Worm (Caenorhabditis elegans) whole organism, L4 larva: Measurements from ENCODE around the gene tsr-1.

Experiments
- F37D6.2 ChIP-seq: sonication (generic microtip); optimal IDR thresholded peaks from 2 replicates; lab custom pipeline; 2016; ENCODE audit warnings: mild to moderate bottlenecking, missing genetic modification characterization, missing compliant biosample characterization
- F49E8.2 ChIP-seq: sonication (generic microtip); optimal IDR thresholded peaks from 2 replicates; lab custom pipeline; 2016; ENCODE audit warnings: missing compliant biosample characterization, mild to moderate bottlenecking, missing genetic modification characterization, borderline replicate concordance
- R02D3.7 ChIP-seq: fragments of 150-350 bp; sonication (generic microtip); optimal IDR thresholded peaks from 3 replicates; lab custom pipeline; 2014; ENCODE audit warnings: missing biosample characterization, missing genetic modification characterization
- Y105C5A.15 ChIP-seq: fragments of 200-800 bp; sonication (Bioruptor generic); IDR thresholded peaks from 2 replicates; pipeline ENCODE4 v1.3.6; 2022; ENCODE audit warnings: missing genetic modification characterization, missing compliant biosample characterization
- Y48G9A.11 ChIP-seq: fragments of 200-800 bp; sonication (Bioruptor generic); IDR thresholded peaks from 2 replicates; pipeline ENCODE4 v1.3.6; 2022; ENCODE audit warnings: missing genetic modification reagents, missing genetic modification characterization, missing compliant biosample characterization
- Y5F2A.4 ChIP-seq: fragments of 200-800 bp; sonication (Bioruptor generic); optimal IDR thresholded peaks from 2 replicates; lab custom pipeline; 2018; ENCODE audit warnings: mild to moderate bottlenecking, missing genetic modification characterization, missing compliant biosample characterization
- aly-2 ChIP-seq: sonication (generic microtip); optimal IDR thresholded peaks from 2 replicates; lab custom pipeline; 2018; ENCODE audit warnings: missing biosample characterization, missing genetic modification characterization
- attf-4 ChIP-seq: sonication (generic microtip); optimal IDR thresholded peaks from 3 replicates; lab custom pipeline; 2017; ENCODE audit warnings: missing biosample characterization, missing genetic modification characterization
- ceh-20 ChIP-seq: fragments of 200-800 bp; sonication (Bioruptor generic); IDR thresholded peaks from 2 replicates; pipeline ENCODE4 v1.3.6; 2022; ENCODE audit warnings: missing genetic modification reagents, missing genetic modification characterization, missing compliant biosample characterization
- ceh-28 ChIP-seq: fragments of 150-350 bp; optimal IDR thresholded peaks from 2 replicates; lab custom pipeline; 2014; ENCODE audit warnings: missing biosample characterization, missing genetic modification reagents, missing genetic modification characterization
- ceh-44 ChIP-seq: fragments of 200-800 bp; sonication (Bioruptor generic); IDR thresholded peaks from 2 replicates; pipeline ENCODE4 v1.3.6; 2022; ENCODE audit warnings: missing genetic modification reagents, missing genetic modification characterization, missing compliant biosample characterization
- ceh-82 ChIP-seq: sonication (generic microtip); optimal IDR thresholded peaks from 2 replicates; lab custom pipeline; 2017; ENCODE audit warnings: missing biosample characterization, missing genetic modification characterization
- ces-1 ChIP-seq: fragments of 150-350 bp; sonication (generic microtip); optimal IDR thresholded peaks from 4 replicates; lab custom pipeline; 2014; ENCODE audit warnings: missing biosample characterization, missing genetic modification reagents, missing genetic modification characterization
- cey-2 ChIP-seq: sonication (generic microtip); optimal IDR thresholded peaks from 3 replicates; lab custom pipeline; 2017; ENCODE audit warnings: missing genetic modification characterization, mild to moderate bottlenecking, missing compliant biosample characterization, antibody characterized with exemption, borderline replicate concordance; ENCODE audit not compliant: insufficient read depth
- ctbp-1 ChIP-seq: fragments of 200-800 bp; sonication (Bioruptor generic); IDR thresholded peaks from 2 replicates; pipeline ENCODE4 v1.3.6; 2022; ENCODE audit warnings: missing genetic modification reagents, missing genetic modification characterization, missing compliant biosample characterization
- daf-12 ChIP-seq: fragments of 150-350 bp; optimal IDR thresholded peaks from 2 replicates; lab custom pipeline; 2014; ENCODE audit warnings: missing biosample characterization, missing genetic modification reagents, missing genetic modification characterization
- daf-19 ChIP-seq: fragments of 200-800 bp; sonication (Bioruptor generic); conservative IDR thresholded peaks from 2 replicates; pipeline ENCODE4 v1.3.6; 2022; ENCODE audit warnings: missing genetic modification characterization, missing compliant biosample characterization
- dmd-9 ChIP-seq: fragments of 200-800 bp; sonication (Bioruptor generic); IDR thresholded peaks from 2 replicates; pipeline ENCODE4 v1.3.6; 2022; ENCODE audit warnings: missing genetic modification reagents, missing genetic modification characterization, missing compliant biosample characterization
- dpl-1 ChIP-seq: fragments of 150-350 bp; optimal IDR thresholded peaks from 2 replicates; lab custom pipeline; 2014; ENCODE audit warnings: missing biosample characterization, missing genetic modification reagents, missing genetic modification characterization
- duxl-1 ChIP-seq: sonication (generic microtip); optimal IDR thresholded peaks from 2 replicates; lab custom pipeline; 2016; ENCODE audit warnings: mild to moderate bottlenecking, missing genetic modification characterization, moderate library complexity, missing compliant biosample characterization; ENCODE audit not compliant: poor library complexity
- dve-1 ChIP-seq: sonication (generic microtip); optimal IDR thresholded peaks from 2 replicates; lab custom pipeline; 2017; ENCODE audit warnings: antibody characterized with exemption, mild to moderate bottlenecking, missing genetic modification characterization, missing compliant biosample characterization; ENCODE audit not compliant: insufficient read depth
- egl-43 ChIP-seq: fragments of 200-800 bp; sonication (Bioruptor generic); IDR thresholded peaks from 2 replicates; pipeline ENCODE4 v1.3.6; 2022; ENCODE audit warnings: missing genetic modification reagents, missing genetic modification characterization, missing compliant biosample characterization
- fkh-10 ChIP-seq: fragments of 150-350 bp; optimal IDR thresholded peaks from 2 replicates; lab custom pipeline; 2014; ENCODE audit warnings: missing biosample characterization, missing genetic modification reagents, missing genetic modification characterization
- fos-1 ChIP-seq: fragments of 150-350 bp; optimal IDR thresholded peaks from 2 replicates; lab custom pipeline; 2014; ENCODE audit warnings: missing biosample characterization, missing genetic modification characterization
- hif-1 ChIP-seq, 2 experiments: sonication (generic microtip); optimal IDR thresholded peaks; 2 replicates each; lab custom pipeline; 2016 to 2017; ENCODE audit warnings: missing compliant biosample characterization in 2 of 2, missing genetic modification characterization in 2 of 2, missing genetic modification reagents in 2 of 2, missing genotype in 2 of 2, mild to moderate bottlenecking in 1 of 2
- hmg-1.1 ChIP-seq: fragments of 200-800 bp; sonication (Bioruptor generic); IDR thresholded peaks from 2 replicates; pipeline ENCODE4 v1.3.6; 2022; ENCODE audit warnings: missing genetic modification reagents, missing genetic modification characterization, missing compliant biosample characterization
- jun-1 ChIP-seq: fragments of 150-350 bp; optimal IDR thresholded peaks from 2 replicates; lab custom pipeline; 2014; ENCODE audit warnings: missing biosample characterization, missing genetic modification reagents, missing genetic modification characterization
- lim-7 ChIP-seq: fragments of 200-800 bp; sonication (Bioruptor generic); IDR thresholded peaks from 2 replicates; pipeline ENCODE4 v1.3.6; 2022; ENCODE audit warnings: missing genetic modification characterization, missing compliant biosample characterization
- lin-1 ChIP-seq: fragments of 200-800 bp; sonication (Bioruptor generic); IDR thresholded peaks from 2 replicates; pipeline ENCODE4 v1.3.6; 2022; ENCODE audit warnings: missing genetic modification reagents, missing genetic modification characterization, missing compliant biosample characterization
- lin-15B ChIP-seq: fragments of 150-350 bp; sonication (generic microtip); optimal IDR thresholded peaks from 3 replicates; lab custom pipeline; 2014; ENCODE audit warnings: missing biosample characterization, missing genetic modification characterization
- lin-38 ChIP-seq: fragments of 200-800 bp; sonication (Bioruptor generic); IDR thresholded peaks from 2 replicates; pipeline ENCODE4 v1.3.6; 2022; ENCODE audit warnings: missing genetic modification reagents, missing genetic modification characterization, missing compliant biosample characterization
- madf-9 ChIP-seq: fragments of 200-800 bp; sonication (Bioruptor generic); conservative IDR thresholded peaks from 2 replicates; pipeline ENCODE4 v1.3.6; 2022; ENCODE audit warnings: missing genetic modification reagents, missing genetic modification characterization, missing compliant biosample characterization
- mdt-29 ChIP-seq: fragments of 200-800 bp; sonication (Bioruptor generic); IDR thresholded peaks from 2 replicates; pipeline ENCODE4 v1.3.6; 2022; ENCODE audit warnings: missing genetic modification reagents, missing genetic modification characterization, missing compliant biosample characterization
- mxl-2 ChIP-seq: fragments of 200-800 bp; sonication (Bioruptor generic); conservative IDR thresholded peaks from 2 replicates; pipeline ENCODE4 v1.3.6; 2022; ENCODE audit warnings: missing genetic modification reagents, missing genetic modification characterization, missing compliant biosample characterization
- mxl-3 ChIP-seq: fragments of 200-800 bp; sonication (Bioruptor generic); optimal IDR thresholded peaks from 2 replicates; lab custom pipeline; 2018; ENCODE audit warnings: mild to moderate bottlenecking, missing genetic modification characterization, missing compliant biosample characterization
- nhr-111 ChIP-seq: fragments of 200-800 bp; sonication (Bioruptor generic); optimal IDR thresholded peaks from 2 replicates; lab custom pipeline; 2018; ENCODE audit warnings: mild to moderate bottlenecking, missing genetic modification characterization, missing compliant biosample characterization
- nhr-237 ChIP-seq: sonication (generic microtip); optimal IDR thresholded peaks from 2 replicates; lab custom pipeline; 2017; ENCODE audit warnings: missing biosample characterization, missing genetic modification characterization
- nhr-28 ChIP-seq: fragments of 150-350 bp; optimal IDR thresholded peaks from 2 replicates; lab custom pipeline; 2014; ENCODE audit warnings: missing biosample characterization, missing genetic modification characterization
- nhr-6 ChIP-seq: fragments of 150-350 bp; optimal IDR thresholded peaks from 2 replicates; lab custom pipeline; 2014; ENCODE audit warnings: missing biosample characterization, missing genetic modification characterization
- nhr-76 ChIP-seq: fragments of 150-350 bp; optimal IDR thresholded peaks from 2 replicates; lab custom pipeline; 2014; ENCODE audit warnings: missing biosample characterization, missing genetic modification characterization
- pha-4 ChIP-seq, 2 experiments: fragments of 150-350 bp in 1 of 2; fragments of 200-800 bp in 1 of 2; sonication (Bioruptor generic) in 1 of 2; IDR thresholded peaks in 1 of 2; optimal IDR thresholded peaks in 1 of 2; 2 replicates each; pipeline versions ENCODE4 v1.3.6 to Lab custom; 2014 to 2022; ENCODE audit warnings: missing genetic modification characterization in 2 of 2, missing genetic modification reagents in 2 of 2, missing biosample characterization in 1 of 2, missing compliant biosample characterization in 1 of 2
- sdz-12 ChIP-seq: fragments of 200-800 bp; sonication (Bioruptor generic); optimal IDR thresholded peaks from 2 replicates; lab custom pipeline; 2018; ENCODE audit warnings: mild to moderate bottlenecking, missing genetic modification characterization, missing compliant biosample characterization
- set-16 ChIP-seq: fragments of 200-800 bp; sonication (Bioruptor generic); IDR thresholded peaks from 2 replicates; pipeline ENCODE4 v1.3.6; 2022; ENCODE audit warnings: missing genetic modification reagents, missing genetic modification characterization, missing compliant biosample characterization
- skn-1 ChIP-seq: fragments of 150-350 bp; optimal IDR thresholded peaks from 2 replicates; lab custom pipeline; 2014; ENCODE audit warnings: missing biosample characterization, missing genetic modification characterization
- snpc-1.2 ChIP-seq: fragments of 200-800 bp; sonication (Bioruptor generic); IDR thresholded peaks from 2 replicates; pipeline ENCODE4 v1.3.6; 2022; ENCODE audit warnings: missing genetic modification reagents, missing genetic modification characterization, missing compliant biosample characterization
- unc-130 ChIP-seq: sonication (generic microtip); optimal IDR thresholded peaks from 2 replicates; lab custom pipeline; 2016; ENCODE audit warnings: missing genetic modification reagents, missing genetic modification characterization, missing compliant biosample characterization
- vab-7 ChIP-seq: fragments of 200-800 bp; sonication (Bioruptor generic); IDR thresholded peaks from 2 replicates; pipeline ENCODE4 v1.3.6; 2022; ENCODE audit warnings: missing genetic modification reagents, missing genetic modification characterization, missing compliant biosample characterization
- zfp-2 ChIP-seq: sonication (generic microtip); optimal IDR thresholded peaks from 2 replicates; lab custom pipeline; 2016; ENCODE audit warnings: mild to moderate bottlenecking, missing genetic modification characterization, missing compliant biosample characterization
- zip-11 ChIP-seq: fragments of 200-800 bp; sonication (Bioruptor generic); IDR thresholded peaks from 2 replicates; pipeline ENCODE4 v1.3.6; 2022; ENCODE audit warnings: missing genetic modification characterization, missing compliant biosample characterization
- zip-2 ChIP-seq: fragments of 150-350 bp; optimal IDR thresholded peaks from 2 replicates; lab custom pipeline; 2014; ENCODE audit warnings: missing biosample characterization, missing genetic modification characterization
- ztf-11 ChIP-seq: fragments of 150-350 bp; optimal IDR thresholded peaks from 2 replicates; lab custom pipeline; 2014; ENCODE audit warnings: missing biosample characterization, missing genetic modification characterization

Gene tsr-1

DNA sequence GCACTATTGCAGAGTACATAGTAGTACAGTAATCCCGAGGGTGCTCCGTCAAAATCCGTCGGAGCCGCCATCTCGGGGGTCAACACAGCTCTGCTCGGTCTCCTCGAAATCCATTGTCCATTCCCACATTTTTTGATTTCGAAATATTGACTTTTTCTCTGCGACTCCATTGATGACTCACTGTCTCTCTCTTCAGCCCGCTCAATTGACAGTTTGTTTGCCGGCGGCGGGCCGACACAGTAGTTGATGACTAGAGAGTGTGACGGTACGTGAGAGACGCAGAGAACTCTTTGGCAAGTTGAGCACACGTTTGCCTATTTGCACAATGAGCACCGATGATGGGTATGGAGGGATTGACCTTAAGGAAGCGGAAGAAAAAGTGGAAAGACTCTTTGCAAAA, 18.3 kb downstream of the tsr-1 start (continued):
- TF ChIP-seq mdt-29 (GFP tag; lab: Robert Waterston, UW) (no peak), hmg-1.1 (GFP tag; lab: Robert Waterston, UW) (no peak; the same call in 1 of the 2 replicates), pha-4 (GFP tag; IDR thresholded peaks at IDR 0.05; lab: Robert Waterston, UW) (no peak; the same call in 1 of the 2 replicates), pha-4 (tag; optimal IDR thresholded peaks at IDR 0.05; lab: Kevin White, UChicago) (peak; percentile 34), cey-2 (tag; lab: Kevin White, UChicago) (no peak), daf-12 (tag; lab: Kevin White, UChicago) (no peak), mxl-3 (GFP tag; lab: Kevin White, UChicago) (peak; percentile 28), set-16 (GFP tag; lab: Robert Waterston, UW) (no peak; the same call in 1 of the 2 replicates), nhr-111 (GFP tag; lab: Kevin White, UChicago) (no peak), zip-11 (GFP tag; lab: Robert Waterston, UW) (no peak), mxl-2 (no peak), vab-7 (no peak), snpc-1.2 (no peak), ceh-20 (GFP tag; lab: Robert Waterston, UW) (no peak), Y5F2A.4 (no peak), hif-1 (tag; optimal IDR thresholded peaks at IDR 0.05; lab: Kevin White, UChicago) (no peak), unc-130 (GFP tag; lab: Kevin White, UChicago) (no peak), nhr-28 (peak; percentile 87), ctbp-1 (GFP tag; lab: Robert Waterston, UW) (no peak), ceh-44 (GFP tag; lab: Robert Waterston, UW) (no peak), skn-1 (tag; lab: Kevin White, UChicago) (no peak), ztf-11 (tag; lab: Kevin White, UChicago) (no peak), ceh-28 (tag; lab: Kevin White, UChicago) (no peak), zfp-2 (tag; lab: Kevin White, UChicago) (no peak), Y48G9A.11 (GFP tag; lab: Robert Waterston, UW) (no peak), aly-2 (no peak), ces-1 (GFP tag; lab: Kevin White, UChicago) (no peak), dmd-9 (GFP tag; lab: Robert Waterston, UW) (no peak), nhr-6 (peak; percentile 60), F49E8.2 (tag; lab: Kevin White, UChicago) (no peak), nhr-76 (tag; lab: Kevin White, UChicago) (no peak), egl-43 (GFP tag; lab: Robert Waterston, UW) (no peak), lim-7 (GFP tag; lab: Robert Waterston, UW) (no peak), lin-1 (GFP tag; lab: Robert Waterston, UW) (peak; percentile 66; the same call in 1 of the 2 replicates), lin-38 (GFP tag; lab: Robert Waterston, UW) (no peak), attf-4 (tag; lab: Kevin White, UChicago) (no peak), R02D3.7 (tag; lab: Kevin White, UChicago) (no peak), ceh-82 (no peak), zip-2 (tag; lab: Kevin White, UChicago) (no peak), dpl-1 (GFP tag; lab: Kevin White, UChicago) (peak; percentile 9), daf-19 (no peak), lin-15B (tag; lab: Kevin White, UChicago) (no peak), duxl-1 (tag; lab: Kevin White, UChicago) (no peak), F37D6.2 (no peak), sdz-12 (GFP tag; lab: Kevin White, UChicago) (no peak), Y105C5A.15 (GFP tag; lab: Robert Waterston, UW) (no peak), jun-1 (tag; lab: Kevin White, UChicago) (no peak), fos-1 (tag; lab: Kevin White, UChicago) (no peak), madf-9 (GFP tag; lab: Robert Waterston, UW) (no peak), fkh-10 (no peak), dve-1 (tag; lab: Kevin White, UChicago) (peak; percentile 62), nhr-237 (tag; lab: Kevin White, UChicago) (no peak)
